Worm (Caenorhabditis elegans): ENCODE results near the gene M176.5.
A peak's percentile ranks its signal among the peaks of the same experiment; 100 is the strongest.

The M176.5 gene

ce11 chrII:9412086-9412608 lies 15.4 kb downstream of the M176.5 start, which contains the start of gene arrd-3:
arrd-3 (plus strand) TSS chrII:9412558.
- peak; percentile 87 for TF ChIP-seq pqm-1 (tag; optimal IDR thresholded peaks at IDR 0.05)
- TF ChIP-seq nhr-28 (tag; optimal IDR thresholded peaks at IDR 0.05): no peak
- peak; percentile 73 for TF ChIP-seq elt-2 (tag; optimal IDR thresholded peaks at IDR 0.05)
- no peak for TF ChIP-seq nhr-23 (tag; optimal IDR thresholded peaks at IDR 0.05)
- TF ChIP-seq mdl-1 (tag; optimal IDR thresholded peaks at IDR 0.05): no peak

ce11 chrII:9411497-9411896 lies 16.0 kb downstream of the M176.5 start, which contains the start of gene M176.9:
M176.9 (minus strand) TSS chrII:9411597.
- TF ChIP-seq elt-1 (tag; optimal IDR thresholded peaks at IDR 0.05) (no peak), fkh-10 (GFP tag; optimal IDR thresholded peaks at IDR 0.05) (no peak), nhr-25 (tag; optimal IDR thresholded peaks at IDR 0.05) (no peak), nhr-28 (tag; optimal IDR thresholded peaks at IDR 0.05) (no peak), nhr-23 (tag; optimal IDR thresholded peaks at IDR 0.05) (no peak), fos-1 (tag; optimal IDR thresholded peaks at IDR 0.05) (no peak), unc-39 (tag; optimal IDR thresholded peaks at IDR 0.05) (no peak), aly-2 (tag; optimal IDR thresholded peaks at IDR 0.05) (no peak), pqm-1 (tag; optimal IDR thresholded peaks at IDR 0.05) (no peak), daf-12 (tag; optimal IDR thresholded peaks at IDR 0.05) (no peak), nfya-1 (tag; optimal IDR thresholded peaks at IDR 0.05; ENCODE audit: insufficient read depth) (no peak), jun-1 (tag; optimal IDR thresholded peaks at IDR 0.05) (no peak), zag-1 (tag; optimal IDR thresholded peaks at IDR 0.05) (no peak), nhr-11 (tag; optimal IDR thresholded peaks at IDR 0.05) (no peak)

DNA sequence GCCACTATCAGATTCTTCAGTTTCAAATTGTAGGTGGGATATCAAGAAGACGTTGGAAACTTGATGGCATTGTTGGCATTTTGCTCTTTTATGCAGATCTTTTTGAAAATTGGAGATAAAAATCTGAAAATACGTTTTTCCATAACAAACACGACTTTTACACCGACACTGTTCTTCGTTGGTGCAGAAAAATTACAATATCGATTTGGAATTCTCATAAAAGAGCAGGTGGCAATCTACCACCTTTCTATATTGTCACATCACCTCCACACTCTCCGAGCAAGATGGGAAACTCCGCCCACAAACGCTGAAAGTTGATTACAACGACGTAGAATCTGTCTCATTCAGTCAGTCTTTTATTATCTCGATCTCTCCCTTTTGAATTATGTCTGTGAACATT lies 20.1 kb downstream of the M176.5 start, which contains the start of gene arrd-2:
Gene arrd-2, plus strand, starts transcription at position 301 of the 400 bp plus-strand sequence.
- no peak for TF ChIP-seq lsy-12 (tag; optimal IDR thresholded peaks at IDR 0.05)
- no peak for TF ChIP-seq R02D3.7 (tag; optimal IDR thresholded peaks at IDR 0.05)
- TF ChIP-seq nhr-25 (tag; optimal IDR thresholded peaks at IDR 0.05): no peak
- TF ChIP-seq nhr-43 (tag; optimal IDR thresholded peaks at IDR 0.05; ENCODE audit: poor library complexity, severe bottlenecking): no peak
- TF ChIP-seq nhr-23 (tag; optimal IDR thresholded peaks at IDR 0.05): no peak
- TF ChIP-seq ceh-28 (tag; optimal IDR thresholded peaks at IDR 0.05): no peak
- no peak for TF ChIP-seq pha-4 (tag; optimal IDR thresholded peaks at IDR 0.05)
- TF ChIP-seq egl-27 (tag; optimal IDR thresholded peaks at IDR 0.05): no peak
- no peak for TF ChIP-seq aly-2 (tag; optimal IDR thresholded peaks at IDR 0.05)
- no peak for TF ChIP-seq nhr-237 (tag; optimal IDR thresholded peaks at IDR 0.05)
- no peak for TF ChIP-seq daf-12 (tag; optimal IDR thresholded peaks at IDR 0.05)
- no peak for TF ChIP-seq nhr-76 (tag; optimal IDR thresholded peaks at IDR 0.05)
- no peak for TF ChIP-seq nhr-77 (tag; optimal IDR thresholded peaks at IDR 0.05)
- TF ChIP-seq nhr-28 (tag; optimal IDR thresholded peaks at IDR 0.05): no peak
- no peak for TF ChIP-seq lin-39 (tag; optimal IDR thresholded peaks at IDR 0.05)
- no peak for TF ChIP-seq unc-62 (GFP tag; optimal IDR thresholded peaks at IDR 0.05)
- TF ChIP-seq ceh-9 (tag; optimal IDR thresholded peaks at IDR 0.05): no peak

- TF ChIP-seq ZK546.5 (tag; optimal IDR thresholded peaks at IDR 0.05) (no peak), mml-1 (tag; optimal IDR thresholded peaks at IDR 0.05) (no peak), ceh-82 (tag; optimal IDR thresholded peaks at IDR 0.05) (no peak), snpc-4 (tag; optimal IDR thresholded peaks at IDR 0.05) (no peak), nhr-237 (tag; optimal IDR thresholded peaks at IDR 0.05) (no peak), lin-15B (tag; optimal IDR thresholded peaks at IDR 0.05) (no peak), aly-2 (tag; optimal IDR thresholded peaks at IDR 0.05) (no peak), tbx-2 (tag; optimal IDR thresholded peaks at IDR 0.05) (no peak), nfya-1 (tag; optimal IDR thresholded peaks at IDR 0.05; ENCODE audit: insufficient read depth) (no peak), daf-12 (tag; optimal IDR thresholded peaks at IDR 0.05) (no peak), elt-3 (tag; optimal IDR thresholded peaks at IDR 0.05) (no peak), nhr-11 (tag; optimal IDR thresholded peaks at IDR 0.05) (no peak), nhr-25 (tag; optimal IDR thresholded peaks at IDR 0.05) (no peak)
These were observed 20.5 kb downstream of the M176.5 start, which contains the start of gene mpz-6 for ce11 chrII:9407020-9407419. mpz-6 (minus strand) TSS chrII:9407120.

ce11 chrII:9403846-9404245 lies 23.7 kb downstream of the M176.5 start, which contains the start of gene Y51B9A.5:
Y51B9A.5 (plus strand) TSS chrII:9404146.
- TF ChIP-seq nhr-237 (tag; optimal IDR thresholded peaks at IDR 0.05) (no peak), egl-27 (tag; optimal IDR thresholded peaks at IDR 0.05) (no peak), elt-3 (tag; optimal IDR thresholded peaks at IDR 0.05) (no peak), nhr-23 (tag; optimal IDR thresholded peaks at IDR 0.05) (no peak), fkh-2 (tag; optimal IDR thresholded peaks at IDR 0.05) (no peak)

Measured in whole organism, L3 larva.